Worm (Caenorhabditis elegans): ENCODE measurements around the gene E02H1.6.

Gene E02H1.6

DNA sequence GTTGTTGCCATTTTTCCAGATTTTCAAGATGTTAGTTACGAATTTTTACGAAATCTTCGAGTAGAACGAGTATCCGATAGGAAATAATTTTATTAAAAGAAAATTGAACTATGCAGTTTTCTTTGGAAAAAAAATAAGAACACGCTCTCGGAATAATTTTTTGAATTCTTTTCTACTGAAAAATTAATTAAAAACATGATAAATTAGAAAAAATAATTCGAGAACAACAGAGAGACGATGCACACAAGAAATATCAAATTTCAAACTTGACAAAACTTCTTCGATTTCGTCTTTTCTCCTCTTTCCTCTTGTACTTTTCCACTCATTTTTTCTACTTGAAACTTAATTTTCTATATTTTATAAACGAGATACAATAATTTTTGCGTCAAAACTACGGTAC, 36.6 kb upstream of the E02H1.6 start, which contains the start of gene F35H8.4:
Gene F35H8.4, minus strand, starts transcription at position 101 of the 400 bp plus-strand sequence.
- TF ChIP-seq nhr-129 (tag; optimal IDR thresholded peaks at IDR 0.05) (no peak), lsy-2 (tag; optimal IDR thresholded peaks at IDR 0.05) (no peak), nhr-237 (tag; optimal IDR thresholded peaks at IDR 0.05) (no peak)

DNA sequence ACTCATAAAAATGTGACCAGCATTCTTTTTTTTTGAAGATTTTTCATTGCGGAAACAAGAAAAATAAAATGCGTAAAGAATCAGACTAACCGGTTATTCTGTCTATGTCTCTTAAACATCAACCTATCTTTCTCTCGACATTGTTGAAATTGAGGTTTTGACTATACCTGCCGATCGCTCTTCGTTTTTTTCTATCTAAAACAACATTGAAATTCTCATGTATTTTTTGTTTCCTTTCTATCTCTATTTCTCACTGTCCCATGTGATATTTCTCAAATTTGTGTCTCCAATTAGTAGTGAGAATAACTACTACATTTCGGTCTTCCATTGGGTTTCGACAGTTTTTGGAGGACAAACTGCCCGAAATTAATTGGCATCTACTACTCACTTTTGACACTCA, 35.6 kb upstream of the E02H1.6 start:
- TF ChIP-seq fos-1 (tag; optimal IDR thresholded peaks at IDR 0.05) = no peak
- TF ChIP-seq nhr-11 (tag; optimal IDR thresholded peaks at IDR 0.05) = no peak
- no peak for TF ChIP-seq unc-39 (tag; optimal IDR thresholded peaks at IDR 0.05)
- no peak for TF ChIP-seq ztf-4 (tag; optimal IDR thresholded peaks at IDR 0.05)
- no peak for TF ChIP-seq nhr-23 (tag; optimal IDR thresholded peaks at IDR 0.05)
- no peak for TF ChIP-seq ama-1 (optimal IDR thresholded peaks at IDR 0.05)
- no peak for TF ChIP-seq ztf-11 (tag; optimal IDR thresholded peaks at IDR 0.05)
- TF ChIP-seq blmp-1 (tag; optimal IDR thresholded peaks at IDR 0.05; ENCODE audit: insufficient read depth) = peak; percentile 55
- no peak for TF ChIP-seq lin-13 (GFP tag; optimal IDR thresholded peaks at IDR 0.05)
- no peak for TF ChIP-seq nhr-77 (tag; optimal IDR thresholded peaks at IDR 0.05)
- TF ChIP-seq mab-5 (tag; optimal IDR thresholded peaks at IDR 0.05) = no peak
- TF ChIP-seq nhr-6 (tag; optimal IDR thresholded peaks at IDR 0.05) = peak; percentile 44
- no peak for TF ChIP-seq nhr-12 (tag; optimal IDR thresholded peaks at IDR 0.05)
- TF ChIP-seq ceh-82 (tag; optimal IDR thresholded peaks at IDR 0.05) = no peak
- no peak for TF ChIP-seq skn-1 (tag; optimal IDR thresholded peaks at IDR 0.05)
- TF ChIP-seq nhr-21 (tag; optimal IDR thresholded peaks at IDR 0.05) = no peak
- no peak for TF ChIP-seq alr-1 (tag; optimal IDR thresholded peaks at IDR 0.05)
- TF ChIP-seq crh-2 (tag; optimal IDR thresholded peaks at IDR 0.05) = no peak
- no peak for TF ChIP-seq ztf-1 (GFP tag; conservative IDR thresholded peaks at IDR 0.05)
- TF ChIP-seq lsy-2 (tag; optimal IDR thresholded peaks at IDR 0.05) = no peak
- TF ChIP-seq sem-4 (tag; optimal IDR thresholded peaks at IDR 0.05) = no peak
- no peak for TF ChIP-seq nhr-237 (tag; optimal IDR thresholded peaks at IDR 0.05)
- no peak for TF ChIP-seq aly-2 (tag; optimal IDR thresholded peaks at IDR 0.05)
- no peak for TF ChIP-seq ZK546.5 (tag; optimal IDR thresholded peaks at IDR 0.05)
- TF ChIP-seq elt-1 (tag; optimal IDR thresholded peaks at IDR 0.05) = no peak
- peak; percentile 76 for TF ChIP-seq nhr-25 (tag; optimal IDR thresholded peaks at IDR 0.05)
- no peak for TF ChIP-seq C34F6.9 (tag; optimal IDR thresholded peaks at IDR 0.05)
- no peak for TF ChIP-seq snpc-4 (tag; optimal IDR thresholded peaks at IDR 0.05)
- TF ChIP-seq nhr-129 (tag; optimal IDR thresholded peaks at IDR 0.05) = peak; percentile 9
- no peak for TF ChIP-seq lin-11 (tag; optimal IDR thresholded peaks at IDR 0.05)
- no peak for TF ChIP-seq dmd-4 (tag; optimal IDR thresholded peaks at IDR 0.05)
- TF ChIP-seq R02D3.7 (tag; optimal IDR thresholded peaks at IDR 0.05) = no peak
- no peak for TF ChIP-seq unc-62 (GFP tag; optimal IDR thresholded peaks at IDR 0.05)
- no peak for TF ChIP-seq mbf-1 (tag; optimal IDR thresholded peaks at IDR 0.05)
- TF ChIP-seq sma-9 (GFP tag; optimal IDR thresholded peaks at IDR 0.05) = peak; percentile 43
- no peak for TF ChIP-seq sma-9 (tag; optimal IDR thresholded peaks at IDR 0.05)
- no peak for TF ChIP-seq F13H6.1 (tag; optimal IDR thresholded peaks at IDR 0.05)
- peak; percentile 18 for TF ChIP-seq ceh-16 (tag; optimal IDR thresholded peaks at IDR 0.05)
- TF ChIP-seq Y55F3AM.14 (GFP tag; optimal IDR thresholded peaks at IDR 0.05) = no peak
- TF ChIP-seq unc-55 (GFP tag; optimal IDR thresholded peaks at IDR 0.05) = no peak
- TF ChIP-seq egl-27 (tag; optimal IDR thresholded peaks at IDR 0.05) = no peak
- no peak for TF ChIP-seq zag-1 (tag; optimal IDR thresholded peaks at IDR 0.05)

DNA sequence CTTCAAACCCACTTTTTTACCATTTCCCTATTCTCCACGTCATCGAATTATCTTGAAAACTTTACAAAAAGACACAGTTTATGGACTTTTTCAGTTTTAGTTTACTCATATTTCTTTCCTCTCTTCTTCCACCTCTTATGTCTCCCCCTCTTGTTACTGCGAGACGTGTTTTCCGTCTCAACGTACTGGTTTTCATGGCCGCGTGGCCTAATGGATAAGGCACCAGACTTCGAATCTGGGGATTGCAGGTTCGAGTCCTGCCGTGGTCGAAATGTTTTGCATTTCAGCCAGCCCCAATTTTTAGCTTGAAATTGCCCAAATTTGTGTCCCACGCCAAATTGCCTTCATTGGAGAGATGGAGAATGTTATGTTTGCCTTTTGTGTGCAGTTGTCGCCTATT, 30.5 kb upstream of the E02H1.6 start:
- TF ChIP-seq snpc-4 (tag; optimal IDR thresholded peaks at IDR 0.05) = no peak
- TF ChIP-seq sma-9 (GFP tag; optimal IDR thresholded peaks at IDR 0.05) = peak; percentile 58
- TF ChIP-seq sma-9 (tag; optimal IDR thresholded peaks at IDR 0.05) = no peak
- peak; percentile 40 to 44 for TF ChIP-seq lsy-2 (tag; optimal IDR thresholded peaks at IDR 0.05)
- TF ChIP-seq ztf-11 (tag; optimal IDR thresholded peaks at IDR 0.05) = no peak
- peak; percentile 25 for TF ChIP-seq lin-11 (tag; optimal IDR thresholded peaks at IDR 0.05)
- TF ChIP-seq mab-5 (tag; optimal IDR thresholded peaks at IDR 0.05) = no peak
- TF ChIP-seq aly-2 (tag; optimal IDR thresholded peaks at IDR 0.05) = no peak
- TF ChIP-seq Y55F3AM.14 (GFP tag; optimal IDR thresholded peaks at IDR 0.05) = no peak
- TF ChIP-seq blmp-1 (tag; optimal IDR thresholded peaks at IDR 0.05; ENCODE audit: insufficient read depth) = no peak
- TF ChIP-seq C34F6.9 (tag; optimal IDR thresholded peaks at IDR 0.05) = no peak
- TF ChIP-seq fos-1 (tag; optimal IDR thresholded peaks at IDR 0.05) = peak; percentile 22
- peak; percentile 26 for TF ChIP-seq nhr-11 (tag; optimal IDR thresholded peaks at IDR 0.05)
- TF ChIP-seq nhr-25 (tag; optimal IDR thresholded peaks at IDR 0.05) = peak; percentile 58
- TF ChIP-seq ama-1 (optimal IDR thresholded peaks at IDR 0.05) = no peak
- TF ChIP-seq unc-55 (GFP tag; optimal IDR thresholded peaks at IDR 0.05) = peak; percentile 37
- no peak for TF ChIP-seq ztf-4 (tag; optimal IDR thresholded peaks at IDR 0.05)
- TF ChIP-seq nhr-6 (tag; optimal IDR thresholded peaks at IDR 0.05) = no peak
- peak; percentile 10 for TF ChIP-seq zag-1 (tag; optimal IDR thresholded peaks at IDR 0.05)
- TF ChIP-seq nhr-21 (tag; optimal IDR thresholded peaks at IDR 0.05) = peak; percentile 18
- no peak for TF ChIP-seq R02D3.7 (tag; optimal IDR thresholded peaks at IDR 0.05)
- TF ChIP-seq nhr-23 (tag; optimal IDR thresholded peaks at IDR 0.05) = no peak
- no peak for TF ChIP-seq sem-4 (tag; optimal IDR thresholded peaks at IDR 0.05)
- no peak for TF ChIP-seq unc-39 (tag; optimal IDR thresholded peaks at IDR 0.05)
- no peak for TF ChIP-seq elt-3 (tag; optimal IDR thresholded peaks at IDR 0.05)
- TF ChIP-seq elt-1 (tag; optimal IDR thresholded peaks at IDR 0.05) = no peak
- no peak for TF ChIP-seq ZK546.5 (tag; optimal IDR thresholded peaks at IDR 0.05)
- no peak for TF ChIP-seq skn-1 (tag; optimal IDR thresholded peaks at IDR 0.05)
- no peak for TF ChIP-seq unc-62 (GFP tag; optimal IDR thresholded peaks at IDR 0.05)
- TF ChIP-seq lin-39 (tag; optimal IDR thresholded peaks at IDR 0.05) = no peak
- no peak for TF ChIP-seq ztf-1 (GFP tag; conservative IDR thresholded peaks at IDR 0.05)
- TF ChIP-seq mdl-1 (tag; optimal IDR thresholded peaks at IDR 0.05) = no peak
- TF ChIP-seq crh-2 (tag; optimal IDR thresholded peaks at IDR 0.05) = peak; percentile 40
- no peak for TF ChIP-seq dmd-4 (tag; optimal IDR thresholded peaks at IDR 0.05)
- TF ChIP-seq ceh-16 (tag; optimal IDR thresholded peaks at IDR 0.05) = no peak
- TF ChIP-seq egl-27 (tag; optimal IDR thresholded peaks at IDR 0.05) = peak; percentile 51
- TF ChIP-seq nhr-129 (tag; optimal IDR thresholded peaks at IDR 0.05) = peak; percentile 68
- TF ChIP-seq ceh-82 (tag; optimal IDR thresholded peaks at IDR 0.05) = no peak
- no peak for TF ChIP-seq peb-1 (tag; optimal IDR thresholded peaks at IDR 0.05)
